Worm (Caenorhabditis elegans) whole organism, late embryonic: Measurements from ENCODE around the gene srsx-19.

Source experiments
- C08G9.2 ChIP-seq: sonication (generic microtip); optimal IDR thresholded peaks from 2 replicates; lab custom pipeline; 2016; ENCODE audit warnings: mild to moderate bottlenecking, missing genetic modification characterization, moderate library complexity, missing compliant biosample characterization
- F13H6.1 ChIP-seq: sonication (generic microtip); optimal IDR thresholded peaks from 2 replicates; lab custom pipeline; 2016; ENCODE audit warnings: missing genetic modification characterization, missing compliant biosample characterization
- ama-1 ChIP-seq: fragments of 150-350 bp; optimal IDR thresholded peaks from 2 replicates; lab custom pipeline; 2014
- che-1 ChIP-seq: sonication (generic microtip); optimal IDR thresholded peaks from 2 replicates; lab custom pipeline; 2016; ENCODE audit warnings: mild to moderate bottlenecking, missing genetic modification characterization, missing compliant biosample characterization
- hlh-6 ChIP-seq: sonication (generic microtip); optimal IDR thresholded peaks from 2 replicates; lab custom pipeline; 2016; ENCODE audit warnings: missing genotype, missing genetic modification characterization, missing compliant biosample characterization
- mec-3 ChIP-seq: sonication (generic microtip); optimal IDR thresholded peaks from 2 replicates; lab custom pipeline; 2016; ENCODE audit warnings: borderline replicate concordance, missing genetic modification characterization, missing compliant biosample characterization
- nhr-11 ChIP-seq: fragments of 150-350 bp; optimal IDR thresholded peaks from 2 replicates; lab custom pipeline; 2014; ENCODE audit warnings: missing biosample characterization, missing genetic modification characterization
- pag-3 ChIP-seq: sonication (generic microtip); optimal IDR thresholded peaks from 2 replicates; lab custom pipeline; 2016; ENCODE audit warnings: missing compliant biosample characterization, missing genetic modification characterization, borderline replicate concordance
- pat-9 ChIP-seq: fragments of 200-800 bp; sonication (Bioruptor generic); optimal IDR thresholded peaks from 2 replicates; lab custom pipeline; 2018; ENCODE audit warnings: mild to moderate bottlenecking, missing genetic modification characterization, moderate library complexity, missing compliant biosample characterization
- pha-4 ChIP-seq: fragments of 150-350 bp; optimal IDR thresholded peaks from 2 replicates; lab custom pipeline; 2018; ENCODE audit warnings: missing biosample characterization, missing genetic modification reagents, missing genetic modification characterization
- tbx-2 ChIP-seq: sonication (generic microtip); optimal IDR thresholded peaks from 2 replicates; lab custom pipeline; 2016; ENCODE audit warnings: missing genetic modification characterization, missing compliant biosample characterization

- TF ChIP-seq mec-3 (tag; lab: Kevin White, UChicago), result no peak
- TF ChIP-seq C08G9.2 (tag; lab: Kevin White, UChicago), result no peak
- no peak for TF ChIP-seq F13H6.1 (tag; lab: Kevin White, UChicago)
- no peak for TF ChIP-seq pat-9
- TF ChIP-seq pag-3 (tag; lab: Kevin White, UChicago), result no peak
- TF ChIP-seq che-1 (tag; lab: Kevin White, UChicago), result no peak
- no peak for TF ChIP-seq ama-1
- TF ChIP-seq hlh-6, result no peak
- no peak for TF ChIP-seq pha-4 (tag; lab: Kevin White, UChicago)
- TF ChIP-seq nhr-11 (tag; lab: Kevin White, UChicago), result no peak
- no peak for TF ChIP-seq tbx-2 (tag; lab: Kevin White, UChicago)
Measured at ce11 chrV:13931952-13932351, 44.5 kb downstream of the srsx-19 start.
